Fruit fly (Drosophila melanogaster): ENCODE results near the gene CG42327.

Gene CG42327

dm6 chr3R:11692504-11692903 is 36.6 kb downstream of the CG42327 start:
- TF ChIP-seq CG8478 (optimal IDR thresholded peaks at IDR 0.05) (no peak), CTCF (optimal IDR thresholded peaks at IDR 0.05) (no peak)

DNA sequence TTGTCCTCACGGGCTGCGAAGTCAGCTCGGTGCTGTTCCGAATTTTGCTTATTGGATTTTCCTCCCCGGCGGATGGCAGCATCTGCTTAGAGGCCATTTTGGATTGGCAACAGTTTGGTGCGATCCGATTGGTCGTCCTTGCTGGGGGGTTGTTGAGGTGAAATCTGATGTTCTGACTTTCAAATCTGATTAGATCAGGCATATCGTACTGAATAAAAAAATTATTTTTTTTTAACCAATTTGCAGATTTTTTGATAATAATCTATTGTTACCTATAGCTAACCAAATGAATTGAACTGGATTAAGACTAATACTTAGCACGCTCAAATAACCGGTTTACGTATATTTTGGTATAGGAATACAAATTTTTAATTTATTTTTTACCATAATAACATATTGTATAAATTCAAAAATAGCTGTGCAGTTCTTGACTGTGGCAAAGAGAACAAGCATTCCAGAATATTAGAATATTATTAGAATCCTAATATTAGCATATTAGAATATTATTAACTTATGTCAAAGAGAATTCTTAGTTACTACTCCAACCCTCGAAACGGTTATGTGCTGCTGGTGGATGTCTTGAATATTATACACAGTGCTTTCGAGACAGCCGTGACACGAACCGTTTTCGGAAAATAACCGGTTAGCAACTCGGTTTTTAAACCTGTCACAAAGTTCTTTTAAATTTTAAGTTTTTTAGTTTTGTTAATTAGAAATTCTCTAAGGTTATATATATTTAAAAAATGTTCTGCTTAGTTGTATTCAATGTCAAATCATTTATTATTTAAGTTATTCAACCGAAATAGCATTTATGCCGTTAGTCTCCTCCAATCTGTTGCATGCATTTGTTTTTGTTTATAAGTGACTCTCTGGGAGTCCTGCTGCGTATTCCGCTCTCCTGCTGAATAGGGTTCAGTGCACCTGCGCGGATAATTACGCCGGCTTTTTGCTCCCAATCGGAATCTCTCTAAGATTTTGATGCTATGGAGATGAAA is 38.7 kb downstream of the CG42327 start, which contains the start of gene Fer3:
TSS of gene Fer3 (minus strand) at position 1 of the 995 bp plus-strand sequence.
- TF ChIP-seq CG8478 (optimal IDR thresholded peaks at IDR 0.05) = no peak
- peak in 1 of 2 experiments; percentile 66 for TF ChIP-seq CTCF (optimal IDR thresholded peaks at IDR 0.05)

- TF ChIP-seq CG8478 (optimal IDR thresholded peaks at IDR 0.05) = no peak
- no peak for TF ChIP-seq CTCF (optimal IDR thresholded peaks at IDR 0.05)
Measured at dm6 chr3R:11696209-11696608, 40.3 kb downstream of the CG42327 start, which contains the start of gene CG14717. CG14717 (plus strand) TSS chr3R:11696509.

DNA sequence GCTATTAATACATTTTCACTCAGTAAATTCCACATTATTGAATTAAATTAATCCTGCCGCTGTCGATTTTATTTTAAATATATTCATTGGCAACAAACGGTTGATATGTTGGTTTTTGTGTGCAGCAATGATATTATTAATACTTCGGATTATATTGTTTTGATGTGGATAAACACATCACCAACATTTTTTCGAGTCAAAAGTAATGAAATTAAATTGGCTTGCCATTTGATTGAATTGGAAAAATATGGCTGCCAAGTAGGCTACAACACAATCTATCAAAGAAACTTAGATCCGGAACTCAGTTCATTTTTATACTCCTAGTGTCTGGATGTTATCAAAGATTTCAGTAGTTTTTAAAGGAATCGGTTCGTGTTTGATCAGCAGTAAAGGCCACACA is 44.4 kb downstream of the CG42327 start, which contains the start of gene CG14718:
TSS of gene CG14718 (plus strand) at position 301 of the 400 bp plus-strand sequence.
- TF ChIP-seq CTCF (optimal IDR thresholded peaks at IDR 0.05) = no peak

DNA sequence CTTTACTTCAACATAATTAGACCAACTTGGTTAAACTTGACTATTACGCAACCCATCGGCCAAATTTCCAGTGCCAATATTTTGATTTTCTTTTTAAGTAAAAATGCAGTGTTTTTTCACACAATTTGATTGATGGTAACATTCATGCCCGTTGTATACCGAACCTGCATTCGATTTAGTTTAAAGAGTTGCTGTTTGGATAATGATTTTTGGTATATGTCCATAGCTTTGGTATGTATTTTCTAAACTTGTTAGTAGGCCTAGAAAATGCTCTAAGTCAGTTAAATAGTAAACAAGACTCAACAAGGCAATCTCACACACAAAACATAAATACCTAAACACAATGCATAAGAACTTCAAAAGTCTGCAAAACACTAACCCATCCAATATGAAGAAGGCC is 47.8 kb downstream of the CG42327 start, which contains the start of gene I-t:
TSS of gene I-t (plus strand) at position 301 of the 400 bp plus-strand sequence.
- TF ChIP-seq CTCF (optimal IDR thresholded peaks at IDR 0.05) (no peak), CG8478 (optimal IDR thresholded peaks at IDR 0.05) (no peak)

dm6 chr3R:11711376-11711775 is 55.4 kb downstream of the CG42327 start, which contains the start of gene CG14720:
CG14720 (plus strand) TSS chr3R:11711676.
- TF ChIP-seq CTCF (optimal IDR thresholded peaks at IDR 0.05) = no peak
- no peak for TF ChIP-seq CG8478 (optimal IDR thresholded peaks at IDR 0.05)

dm6 chr3R:11721593-11721992 is 65.6 kb downstream of the CG42327 start, which contains the start of gene CG12594:
CG12594 (plus strand) TSS chr3R:11721734.
- TF ChIP-seq CTCF (optimal IDR thresholded peaks at IDR 0.05) = no peak
- TF ChIP-seq CG8478 (optimal IDR thresholded peaks at IDR 0.05) = no peak

All from S2 (cell line).